Worm (Caenorhabditis elegans): ENCODE measurements around the gene Y60C6A.2.
A peak's percentile ranks its signal among the peaks of the same experiment; 100 is the strongest.

Y60C6A.2 gene

ce11 chrV:4745269-4745668 lies 40.0 kb downstream of the Y60C6A.2 start, which contains the start of gene C18G1.7:
Gene C18G1.7, plus strand, starts transcription at chrV:4745569.
- TF ChIP-seq nhr-42 (GFP tag; IDR thresholded peaks at IDR 0.05) (no peak), mxl-2 (GFP tag; conservative IDR thresholded peaks at IDR 0.05) (no peak), dve-1 (tag; optimal IDR thresholded peaks at IDR 0.05; ENCODE audit: insufficient read depth) (no peak), zip-2 (tag; optimal IDR thresholded peaks at IDR 0.05) (no peak), nhr-77 (tag; optimal IDR thresholded peaks at IDR 0.05) (no peak), sdz-12 (GFP tag; optimal IDR thresholded peaks at IDR 0.05) (no peak), F26F4.8 (GFP tag; conservative IDR thresholded peaks at IDR 0.05) (no peak), ceh-62 (tag; optimal IDR thresholded peaks at IDR 0.05) (no peak), T26A8.4 (GFP tag; IDR thresholded peaks at IDR 0.05) (no peak), F10B5.3 (tag; optimal IDR thresholded peaks at IDR 0.05) (no peak), lin-1 (GFP tag; IDR thresholded peaks at IDR 0.05) (no peak), ceh-20 (GFP tag; IDR thresholded peaks at IDR 0.05) (no peak), mep-1 (tag; optimal IDR thresholded peaks at IDR 0.05) (no peak), spr-3 (GFP tag; optimal IDR thresholded peaks at IDR 0.05) (no peak), zfp-2 (tag; optimal IDR thresholded peaks at IDR 0.05) (no peak), Y75B8A.6 (GFP tag; IDR thresholded peaks at IDR 0.05) (no peak), hlh-30 (tag; optimal IDR thresholded peaks at IDR 0.05; ENCODE audit: insufficient read depth) (no peak)

DNA sequence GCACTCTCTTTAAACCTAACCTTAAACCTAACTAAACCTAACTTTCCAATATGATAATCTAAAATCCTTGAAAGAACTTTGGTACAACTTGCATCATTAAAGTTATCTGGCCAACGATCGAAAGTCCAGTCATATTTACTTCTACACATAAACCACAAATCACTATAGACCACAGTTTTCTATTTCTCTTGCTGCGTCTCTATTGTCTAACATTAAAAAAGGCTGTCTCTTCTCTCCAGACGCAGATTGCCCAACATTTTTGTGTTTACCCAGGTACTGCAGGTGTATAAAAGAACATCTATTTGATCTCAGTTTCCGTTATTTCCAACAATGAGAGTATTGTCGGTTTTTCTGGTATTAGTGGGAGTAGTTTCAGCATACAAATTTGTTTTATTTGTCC lies 43.0 kb downstream of the Y60C6A.2 start, which contains the start of gene ugt-61:
Gene ugt-61 (plus strand): TSS at position 233 of the 400 bp plus-strand sequence.
- TF ChIP-seq lin-38 (GFP tag; IDR thresholded peaks at IDR 0.05) (no peak), rbr-2 (tag; optimal IDR thresholded peaks at IDR 0.05) (no peak), nhr-76 (tag; optimal IDR thresholded peaks at IDR 0.05) (no peak), nhr-28 (tag; optimal IDR thresholded peaks at IDR 0.05) (peak; percentile 78), R02D3.7 (tag; optimal IDR thresholded peaks at IDR 0.05) (no peak), mep-1 (tag; optimal IDR thresholded peaks at IDR 0.05) (no peak), spr-1 (tag; optimal IDR thresholded peaks at IDR 0.05) (no peak), nhr-6 (tag; optimal IDR thresholded peaks at IDR 0.05) (no peak), hlh-11 (tag; optimal IDR thresholded peaks at IDR 0.05) (peak; percentile 17), dmd-8 (GFP tag; IDR thresholded peaks at IDR 0.05) (no peak), dve-1 (tag; optimal IDR thresholded peaks at IDR 0.05; ENCODE audit: insufficient read depth) (peak; percentile 29), hif-1 (tag; optimal IDR thresholded peaks at IDR 0.05) (no peak), pha-4 (GFP tag; IDR thresholded peaks at IDR 0.05) (no peak), pha-4 (tag; optimal IDR thresholded peaks at IDR 0.05) (peak; percentile 44), nhr-25 (tag; optimal IDR thresholded peaks at IDR 0.05; ENCODE audit: borderline replicate concordance, insufficient read depth) (no peak), daf-16 (GFP tag; optimal IDR thresholded peaks at IDR 0.05) (no peak), daf-16 (tag; optimal IDR thresholded peaks at IDR 0.05) (peak; percentile 48), mdt-29 (GFP tag; IDR thresholded peaks at IDR 0.05) (no peak), tag-97 (GFP tag; IDR thresholded peaks at IDR 0.05) (no peak), pqm-1 (tag; optimal IDR thresholded peaks at IDR 0.05) (peak; percentile 49), mxl-3 (GFP tag; optimal IDR thresholded peaks at IDR 0.05) (no peak), unc-130 (GFP tag; optimal IDR thresholded peaks at IDR 0.05) (no peak), nhr-111 (GFP tag; optimal IDR thresholded peaks at IDR 0.05) (no peak)

DNA sequence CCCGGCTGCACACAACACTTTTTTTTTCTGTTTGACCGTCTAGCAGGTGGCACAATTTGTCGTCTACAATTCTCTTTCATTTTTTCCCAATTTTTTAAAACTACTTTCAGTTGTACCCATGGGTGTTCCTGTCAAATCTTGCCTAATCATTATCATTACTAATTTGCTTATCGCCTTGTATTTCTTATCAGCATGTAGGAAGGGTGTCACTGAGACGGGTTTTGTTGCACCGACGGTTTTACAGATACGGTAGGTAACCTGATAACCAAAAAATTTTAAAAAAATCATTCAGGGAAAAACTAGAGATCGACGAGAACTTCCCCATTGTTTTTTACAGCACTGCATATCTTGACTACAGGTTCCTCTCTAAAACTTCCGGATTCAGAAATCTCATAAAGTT lies 47.5 kb downstream of the Y60C6A.2 start, which contains the start of gene F39G3.2:
Gene F39G3.2 (plus strand): TSS at position 105 of the 400 bp plus-strand sequence.
- TF ChIP-seq lin-1 (GFP tag; IDR thresholded peaks at IDR 0.05) (0 out of 2 replicates have a peak, but pooled peaks have one; percentile 12), zfp-3 (GFP tag; conservative IDR thresholded peaks at IDR 0.05) (no peak), unc-62 (GFP tag; optimal IDR thresholded peaks at IDR 0.05 in 1 of 2) (peak in 1 of 2 experiments; percentile 40), unc-62 (tag; optimal IDR thresholded peaks at IDR 0.05) (no peak), daf-19 (GFP tag; conservative IDR thresholded peaks at IDR 0.05) (no peak), F49E8.2 (tag; optimal IDR thresholded peaks at IDR 0.05; ENCODE audit: borderline replicate concordance) (no peak), daf-16 (GFP tag; optimal IDR thresholded peaks at IDR 0.05) (no peak), daf-16 (tag; optimal IDR thresholded peaks at IDR 0.05) (peak; percentile 37), nhr-11 (tag; optimal IDR thresholded peaks at IDR 0.05) (no peak), dmd-6 (GFP tag; IDR thresholded peaks at IDR 0.05) (peak; percentile 59), lin-15B (tag; optimal IDR thresholded peaks at IDR 0.05) (no peak), nhr-102 (tag; optimal IDR thresholded peaks at IDR 0.05) (no peak), nhr-10 (tag; optimal IDR thresholded peaks at IDR 0.05) (no peak), aly-2 (tag; optimal IDR thresholded peaks at IDR 0.05) (no peak), nhr-76 (tag; optimal IDR thresholded peaks at IDR 0.05) (no peak), ceh-32 (tag; optimal IDR thresholded peaks at IDR 0.05; ENCODE audit: poor library complexity) (no peak), nhr-237 (tag; optimal IDR thresholded peaks at IDR 0.05) (no peak), F10B5.3 (tag; optimal IDR thresholded peaks at IDR 0.05) (no peak)
